Worm (Caenorhabditis elegans) whole organism, L4 larva: ENCODE measurements around the gene plg-1.

Experiments used
- D1046.2 ChIP-seq: fragments of 200-800 bp; sonication (Bioruptor generic); IDR thresholded peaks from 2 replicates; pipeline ENCODE4 v1.3.6; 2022; ENCODE audit warnings: missing genetic modification characterization, missing compliant biosample characterization
- ama-1 ChIP-seq: fragments of 150-350 bp; optimal IDR thresholded peaks from 2 replicates; lab custom pipeline; 2014; ENCODE audit warnings: inconsistent platforms, mixed read lengths
- dpl-1 ChIP-seq: fragments of 150-350 bp; optimal IDR thresholded peaks from 2 replicates; lab custom pipeline; 2014; ENCODE audit warnings: missing biosample characterization, missing genetic modification reagents, missing genetic modification characterization
- egl-27 ChIP-seq: sonication (generic microtip); optimal IDR thresholded peaks from 3 replicates; lab custom pipeline; 2017; ENCODE audit warnings: missing biosample characterization, missing genetic modification reagents, missing genetic modification characterization
- fkh-10 ChIP-seq: fragments of 150-350 bp; optimal IDR thresholded peaks from 2 replicates; lab custom pipeline; 2014; ENCODE audit warnings: missing biosample characterization, missing genetic modification reagents, missing genetic modification characterization
- jun-1 ChIP-seq: fragments of 150-350 bp; optimal IDR thresholded peaks from 2 replicates; lab custom pipeline; 2014; ENCODE audit warnings: missing biosample characterization, missing genetic modification reagents, missing genetic modification characterization
- mdt-29 ChIP-seq: fragments of 200-800 bp; sonication (Bioruptor generic); IDR thresholded peaks from 2 replicates; pipeline ENCODE4 v1.3.6; 2022; ENCODE audit warnings: missing genetic modification reagents, missing genetic modification characterization, missing compliant biosample characterization
- nhr-28 ChIP-seq: fragments of 150-350 bp; optimal IDR thresholded peaks from 2 replicates; lab custom pipeline; 2014; ENCODE audit warnings: missing biosample characterization, missing genetic modification characterization
- nhr-41 ChIP-seq: fragments of 200-800 bp; sonication (Bioruptor generic); IDR thresholded peaks from 2 replicates; pipeline ENCODE4 v1.3.6; 2022; ENCODE audit warnings: missing genetic modification reagents, missing genetic modification characterization, missing compliant biosample characterization
- pqm-1 ChIP-seq: sonication (generic microtip); optimal IDR thresholded peaks from 2 replicates; lab custom pipeline; 2017; ENCODE audit warnings: missing biosample characterization, missing genetic modification characterization
- snpc-4 ChIP-seq: fragments of 150-350 bp; optimal IDR thresholded peaks from 2 replicates; lab custom pipeline; 2014; ENCODE audit warnings: missing biosample characterization, missing genetic modification characterization

DNA sequence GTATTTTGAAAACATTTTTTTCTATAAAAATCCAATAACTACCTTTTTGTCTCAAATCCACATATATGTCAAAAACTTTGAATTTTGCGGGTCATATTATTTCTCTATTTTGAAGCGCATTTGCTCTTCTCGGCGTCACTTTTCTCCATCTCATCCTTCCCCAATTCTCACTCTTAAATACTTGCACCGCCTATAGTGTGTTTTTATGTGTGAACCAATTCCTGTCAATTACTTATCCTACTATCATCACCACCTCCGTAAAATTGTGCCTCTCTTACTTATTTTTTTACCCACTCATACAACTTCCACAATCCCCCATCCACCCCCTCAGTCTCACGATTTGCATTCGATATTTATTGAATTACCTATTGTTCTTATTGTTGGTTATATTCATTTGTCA lies 46.2 kb upstream of the plg-1 start:
- TF ChIP-seq pqm-1 (tag; lab: Kevin White, UChicago) (no peak), dpl-1 (GFP tag; lab: Kevin White, UChicago) (no peak), D1046.2 (GFP tag; lab: Robert Waterston, UW) (no peak), nhr-28 (tag; lab: Kevin White, UChicago) (no peak), snpc-4 (tag; lab: Kevin White, UChicago) (no peak), nhr-41 (GFP tag; lab: Robert Waterston, UW) (no peak), jun-1 (no peak), mdt-29 (GFP tag; lab: Robert Waterston, UW) (no peak), ama-1 (lab: Kevin White, UChicago) (no peak), fkh-10 (GFP tag; lab: Kevin White, UChicago) (no peak), egl-27 (tag; lab: Kevin White, UChicago) (no peak)
